Worm (Caenorhabditis elegans) whole organism, L2 larva: ENCODE results near the gene F56B3.2.

Experiments
- R02D3.7 ChIP-seq: fragments of 150-350 bp; optimal IDR thresholded peaks from 2 replicates; lab custom pipeline; 2014; ENCODE audit warnings: missing biosample characterization, missing genetic modification characterization
- aly-2 ChIP-seq: fragments of 150-350 bp; optimal IDR thresholded peaks from 2 replicates; lab custom pipeline; 2014; ENCODE audit warnings: missing biosample characterization, missing genetic modification characterization
- elt-1 ChIP-seq: fragments of 150-350 bp; optimal IDR thresholded peaks from 2 replicates; lab custom pipeline; 2014; ENCODE audit warnings: missing biosample characterization, missing genetic modification characterization
- nhr-12 ChIP-seq: fragments of 150-350 bp; optimal IDR thresholded peaks from 2 replicates; lab custom pipeline; 2014; ENCODE audit warnings: missing biosample characterization, missing genetic modification characterization
- nhr-23 ChIP-seq: fragments of 150-350 bp; optimal IDR thresholded peaks from 2 replicates; lab custom pipeline; 2014; ENCODE audit warnings: missing biosample characterization, missing genetic modification reagents, missing genetic modification characterization
- nhr-6 ChIP-seq: fragments of 150-350 bp; optimal IDR thresholded peaks from 2 replicates; lab custom pipeline; 2014; ENCODE audit warnings: missing biosample characterization, missing genetic modification characterization
- unc-62 ChIP-seq: fragments of 150-350 bp; optimal IDR thresholded peaks from 2 replicates; lab custom pipeline; 2014; ENCODE audit warnings: missing biosample characterization, missing genetic modification reagents, missing genetic modification characterization
- ztf-4 ChIP-seq: fragments of 150-350 bp; optimal IDR thresholded peaks from 2 replicates; lab custom pipeline; 2014; ENCODE audit warnings: missing biosample characterization, missing genetic modification characterization

- TF ChIP-seq nhr-23 (tag; lab: Kevin White, UChicago): no peak
- TF ChIP-seq aly-2 (tag; lab: Kevin White, UChicago): no peak
- TF ChIP-seq unc-62 (GFP tag; lab: Kevin White, UChicago): no peak
- TF ChIP-seq R02D3.7 (tag; lab: Kevin White, UChicago): no peak
- no peak for TF ChIP-seq ztf-4 (tag; lab: Kevin White, UChicago)
- TF ChIP-seq nhr-6 (tag; lab: Kevin White, UChicago): no peak
- TF ChIP-seq elt-1 (tag; lab: Kevin White, UChicago): no peak
- no peak for TF ChIP-seq nhr-12
Observed at ce11 chrIV:801162-801561, 32.8 kb upstream of the F56B3.2 start.
